Worm (Caenorhabditis elegans) whole organism, early embryonic: ENCODE data around the gene Y13C8A.1.

ENCODE experiments used
- B0310.2 ChIP-seq: sonication (generic microtip); optimal IDR thresholded peaks from 2 replicates; lab custom pipeline; 2016; ENCODE audit warnings: mild to moderate bottlenecking, missing genetic modification characterization, missing compliant biosample characterization
- F13C5.2 ChIP-seq: sonication (generic microtip); optimal IDR thresholded peaks from 2 replicates; lab custom pipeline; 2017; ENCODE audit warnings: mild to moderate bottlenecking, missing genetic modification characterization, inconsistent platforms, missing compliant biosample characterization
- aly-1 ChIP-seq: sonication (generic microtip); optimal IDR thresholded peaks from 2 replicates; lab custom pipeline; 2016; ENCODE audit warnings: missing genetic modification characterization, missing compliant biosample characterization
- ama-1 ChIP-seq: fragments of 150-350 bp; optimal IDR thresholded peaks from 2 replicates; lab custom pipeline; 2014
- ceh-13 ChIP-seq: fragments of 200-800 bp; sonication (Bioruptor generic); optimal IDR thresholded peaks from 2 replicates; lab custom pipeline; 2018; ENCODE audit warnings: mild to moderate bottlenecking, missing genetic modification characterization, missing compliant biosample characterization
- ceh-36 ChIP-seq: sonication (generic microtip); optimal IDR thresholded peaks from 2 replicates; lab custom pipeline; 2016; ENCODE audit warnings: missing genetic modification characterization, inconsistent platforms, missing compliant biosample characterization
- ets-7 ChIP-seq: sonication (generic microtip); optimal IDR thresholded peaks from 2 replicates; lab custom pipeline; 2016; ENCODE audit warnings: missing genotype, missing genetic modification characterization, missing compliant biosample characterization
- flt-1 ChIP-seq: fragments of 200-800 bp; sonication (Bioruptor generic); IDR thresholded peaks from 2 replicates; pipeline ENCODE4 v1.3.6; 2022; ENCODE audit warnings: missing genetic modification characterization, missing compliant biosample characterization
- hmbx-1 ChIP-seq: sonication (generic microtip); optimal IDR thresholded peaks from 2 replicates; lab custom pipeline; 2016; ENCODE audit warnings: mild to moderate bottlenecking, missing genetic modification characterization, missing compliant biosample characterization
- hmg-4 ChIP-seq: fragments of 200-800 bp; sonication (Bioruptor generic); optimal IDR thresholded peaks from 2 replicates; lab custom pipeline; 2018; ENCODE audit warnings: mild to moderate bottlenecking, missing genetic modification characterization, missing compliant biosample characterization
- hnd-1 ChIP-seq: sonication (generic microtip); optimal IDR thresholded peaks from 2 replicates; lab custom pipeline; 2016; ENCODE audit warnings: missing genetic modification characterization, missing compliant biosample characterization
- pes-1 ChIP-seq: fragments of 200-800 bp; sonication (Bioruptor generic); IDR thresholded peaks from 2 replicates; pipeline ENCODE4 v1.3.6; 2022; ENCODE audit warnings: missing genetic modification reagents, missing genetic modification characterization, missing compliant biosample characterization
- scrt-1 ChIP-seq: fragments of 200-800 bp; sonication (Bioruptor generic); IDR thresholded peaks from 2 replicates; pipeline ENCODE4 v1.3.6; 2022; ENCODE audit warnings: missing genetic modification characterization, missing compliant biosample characterization
- sea-1 ChIP-seq: fragments of 200-800 bp; sonication (Bioruptor generic); conservative IDR thresholded peaks from 2 replicates; pipeline ENCODE4 v1.3.6; 2022; ENCODE audit warnings: missing genetic modification characterization, missing compliant biosample characterization
- tbx-11 ChIP-seq: fragments of 200-800 bp; sonication (Bioruptor generic); IDR thresholded peaks from 2 replicates; pipeline ENCODE4 v1.3.6; 2022; ENCODE audit warnings: missing genetic modification characterization, missing compliant biosample characterization
- tbx-37 ChIP-seq: fragments of 200-800 bp; sonication (Bioruptor generic); conservative IDR thresholded peaks from 2 replicates; pipeline ENCODE4 v1.3.6; 2022; ENCODE audit warnings: missing genetic modification reagents, missing genetic modification characterization, missing compliant biosample characterization
- tra-4 ChIP-seq: sonication (generic microtip); optimal IDR thresholded peaks from 2 replicates; lab custom pipeline; 2017; ENCODE audit warnings: missing genetic modification characterization, missing compliant biosample characterization

Y13C8A.1 gene

ce11 chrX:16863320-16863719, 20.2 kb upstream of the Y13C8A.1 start:
- TF ChIP-seq hnd-1 (tag; lab: Kevin White, UChicago) (no peak), flt-1 (GFP tag; lab: Robert Waterston, UW) (no peak), tbx-11 (GFP tag; lab: Robert Waterston, UW) (no peak), F13C5.2 (tag; lab: Kevin White, UChicago) (no peak), scrt-1 (no peak), B0310.2 (tag; lab: Kevin White, UChicago) (no peak), tra-4 (no peak), aly-1 (tag; lab: Kevin White, UChicago) (no peak), ets-7 (tag; lab: Kevin White, UChicago) (no peak), tbx-37 (GFP tag; lab: Robert Waterston, UW) (no peak), ceh-36 (tag; lab: Kevin White, UChicago) (no peak), hmbx-1 (no peak)

DNA sequence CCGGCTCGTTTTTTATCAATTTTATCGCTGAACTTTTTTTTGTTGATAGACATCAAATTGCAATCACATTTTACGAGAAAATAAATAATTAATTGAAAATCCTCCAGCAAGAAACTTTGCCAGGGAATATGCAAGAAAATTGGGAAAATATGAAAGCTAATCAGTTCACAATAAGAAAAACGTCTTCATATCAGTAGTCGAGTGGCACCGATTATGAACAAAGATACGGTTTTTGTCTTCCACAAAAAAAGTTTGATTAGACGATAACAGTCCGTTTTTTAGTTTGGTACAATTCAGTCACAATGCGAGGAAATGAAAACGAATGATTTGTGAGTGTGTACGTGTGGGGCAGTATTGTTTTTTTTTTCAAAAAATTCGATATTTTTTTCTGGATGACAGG, 18.5 kb upstream of the Y13C8A.1 start:
- no peak for TF ChIP-seq hmg-4 (GFP tag; lab: Kevin White, UChicago)
- TF ChIP-seq hmbx-1: no peak
- TF ChIP-seq flt-1 (GFP tag; lab: Robert Waterston, UW): no peak
- TF ChIP-seq B0310.2 (tag; lab: Kevin White, UChicago): no peak
- TF ChIP-seq tbx-37 (GFP tag; lab: Robert Waterston, UW): no peak
- TF ChIP-seq sea-1 (GFP tag; lab: Robert Waterston, UW): no peak
- no peak for TF ChIP-seq ets-7 (tag; lab: Kevin White, UChicago)
- TF ChIP-seq tra-4: no peak
- TF ChIP-seq pes-1 (GFP tag; lab: Robert Waterston, UW): no peak
- TF ChIP-seq hnd-1 (tag; lab: Kevin White, UChicago): no peak

ce11 chrX:16865675-16866074, 17.9 kb upstream of the Y13C8A.1 start:
- TF ChIP-seq ets-7 (tag; lab: Kevin White, UChicago) (no peak), aly-1 (tag; lab: Kevin White, UChicago) (no peak), hmbx-1 (no peak), tra-4 (no peak), pes-1 (GFP tag; lab: Robert Waterston, UW) (no peak), tbx-11 (GFP tag; lab: Robert Waterston, UW) (no peak), B0310.2 (tag; lab: Kevin White, UChicago) (no peak), scrt-1 (no peak), hmg-4 (GFP tag; lab: Kevin White, UChicago) (no peak), flt-1 (GFP tag; lab: Robert Waterston, UW) (no peak), ama-1 (lab: Kevin White, UChicago) (no peak), F13C5.2 (tag; lab: Kevin White, UChicago) (no peak), hnd-1 (tag; lab: Kevin White, UChicago) (no peak), ceh-13 (GFP tag; lab: Kevin White, UChicago) (no peak), sea-1 (GFP tag; lab: Robert Waterston, UW) (no peak), ceh-36 (tag; lab: Kevin White, UChicago) (no peak), tbx-37 (GFP tag; lab: Robert Waterston, UW) (no peak)

ce11 chrX:16868931-16869330, 14.6 kb upstream of the Y13C8A.1 start, which contains the start of gene aakg-2:
TSS of gene aakg-2 (minus strand) at chrX:16869031.
- TF ChIP-seq flt-1 (GFP tag; lab: Robert Waterston, UW) (no peak), ama-1 (lab: Kevin White, UChicago) (no peak), aly-1 (tag; lab: Kevin White, UChicago) (no peak), hmbx-1 (no peak), tbx-11 (GFP tag; lab: Robert Waterston, UW) (no peak), F13C5.2 (tag; lab: Kevin White, UChicago) (no peak), B0310.2 (tag; lab: Kevin White, UChicago) (no peak), ceh-36 (tag; lab: Kevin White, UChicago) (no peak), sea-1 (GFP tag; lab: Robert Waterston, UW) (no peak), hnd-1 (tag; lab: Kevin White, UChicago) (no peak), pes-1 (GFP tag; lab: Robert Waterston, UW) (no peak), hmg-4 (GFP tag; lab: Kevin White, UChicago) (no peak), ceh-13 (GFP tag; lab: Kevin White, UChicago) (no peak), ets-7 (tag; lab: Kevin White, UChicago) (no peak), tra-4 (no peak), tbx-37 (GFP tag; lab: Robert Waterston, UW) (no peak), scrt-1 (no peak)

- no peak for TF ChIP-seq hmbx-1
Measured at ce11 chrX:16871355-16871754, 12.2 kb upstream of the Y13C8A.1 start.

ce11 chrX:16872446-16872962, 11.0 kb upstream of the Y13C8A.1 start, which contains the start of gene T20F7.1:
TSS of gene T20F7.1 (plus strand) at chrX:16872912.
- TF ChIP-seq ceh-13 (GFP tag; lab: Kevin White, UChicago): no peak
- TF ChIP-seq F13C5.2 (tag; lab: Kevin White, UChicago): peak; percentile 47
- TF ChIP-seq flt-1 (GFP tag; lab: Robert Waterston, UW): no peak
- peak; percentile 19 for TF ChIP-seq hmg-4 (GFP tag; lab: Kevin White, UChicago)

ce11 chrX:16880426-16880825, 3.1 kb upstream of the Y13C8A.1 start, which contains the start of gene acs-9:
TSS of gene acs-9 (minus strand) at chrX:16880526.
- TF ChIP-seq ets-7 (tag; lab: Kevin White, UChicago) (no peak), F13C5.2 (tag; lab: Kevin White, UChicago) (no peak), hmg-4 (GFP tag; lab: Kevin White, UChicago) (no peak), hnd-1 (tag; lab: Kevin White, UChicago) (no peak), tbx-37 (GFP tag; lab: Robert Waterston, UW) (no peak), ceh-36 (tag; lab: Kevin White, UChicago) (no peak), sea-1 (GFP tag; lab: Robert Waterston, UW) (no peak), aly-1 (tag; lab: Kevin White, UChicago) (no peak), tbx-11 (GFP tag; lab: Robert Waterston, UW) (no peak), pes-1 (GFP tag; lab: Robert Waterston, UW) (no peak), tra-4 (no peak), B0310.2 (tag; lab: Kevin White, UChicago) (no peak), ceh-13 (GFP tag; lab: Kevin White, UChicago) (no peak), flt-1 (GFP tag; lab: Robert Waterston, UW) (no peak), hmbx-1 (no peak), scrt-1 (no peak), ama-1 (lab: Kevin White, UChicago) (no peak)
